Worm (Caenorhabditis elegans) whole organism, L3 larva: ENCODE data around the gene chpf-1.

ENCODE experiments used
- R02D3.7 ChIP-seq: fragments of 150-350 bp; optimal IDR thresholded peaks from 2 replicates; lab custom pipeline; 2014; ENCODE audit warnings: missing biosample characterization, missing genetic modification characterization
- ceh-28 ChIP-seq: fragments of 150-350 bp; optimal IDR thresholded peaks from 2 replicates; lab custom pipeline; 2014; ENCODE audit warnings: missing biosample characterization, missing genetic modification reagents, missing genetic modification characterization
- ceh-82 ChIP-seq: fragments of 150-350 bp; optimal IDR thresholded peaks from 2 replicates; lab custom pipeline; 2014; ENCODE audit warnings: missing biosample characterization, missing genetic modification characterization
- elt-2 ChIP-seq: sonication (generic microtip); optimal IDR thresholded peaks from 2 replicates; lab custom pipeline; 2016; ENCODE audit warnings: missing genetic modification reagents, mild to moderate bottlenecking, missing genetic modification characterization, missing compliant biosample characterization
- nhr-12 ChIP-seq: fragments of 150-350 bp; optimal IDR thresholded peaks from 2 replicates; lab custom pipeline; 2014; ENCODE audit warnings: missing biosample characterization, missing genetic modification characterization
- nhr-28 ChIP-seq: fragments of 150-350 bp; optimal IDR thresholded peaks from 2 replicates; lab custom pipeline; 2014; ENCODE audit warnings: missing biosample characterization, missing genetic modification characterization
- nhr-76 ChIP-seq: fragments of 150-350 bp; sonication (generic microtip); optimal IDR thresholded peaks from 5 replicates; lab custom pipeline; 2014; ENCODE audit warnings: missing biosample characterization, missing genetic modification characterization
- nhr-77 ChIP-seq: fragments of 150-350 bp; optimal IDR thresholded peaks from 2 replicates; lab custom pipeline; 2014; ENCODE audit warnings: missing biosample characterization, missing genetic modification characterization
- unc-39 ChIP-seq: sonication (generic microtip); optimal IDR thresholded peaks from 4 replicates; lab custom pipeline; 2017; ENCODE audit warnings: missing biosample characterization, missing genetic modification characterization
- unc-62 ChIP-seq: fragments of 150-350 bp; sonication (generic microtip); optimal IDR thresholded peaks from 4 replicates; lab custom pipeline; 2014; ENCODE audit warnings: missing biosample characterization, missing genetic modification reagents, missing genetic modification characterization
- zag-1 ChIP-seq: fragments of 150-350 bp; optimal IDR thresholded peaks from 2 replicates; lab custom pipeline; 2014; ENCODE audit warnings: missing biosample characterization, missing genetic modification characterization

DNA sequence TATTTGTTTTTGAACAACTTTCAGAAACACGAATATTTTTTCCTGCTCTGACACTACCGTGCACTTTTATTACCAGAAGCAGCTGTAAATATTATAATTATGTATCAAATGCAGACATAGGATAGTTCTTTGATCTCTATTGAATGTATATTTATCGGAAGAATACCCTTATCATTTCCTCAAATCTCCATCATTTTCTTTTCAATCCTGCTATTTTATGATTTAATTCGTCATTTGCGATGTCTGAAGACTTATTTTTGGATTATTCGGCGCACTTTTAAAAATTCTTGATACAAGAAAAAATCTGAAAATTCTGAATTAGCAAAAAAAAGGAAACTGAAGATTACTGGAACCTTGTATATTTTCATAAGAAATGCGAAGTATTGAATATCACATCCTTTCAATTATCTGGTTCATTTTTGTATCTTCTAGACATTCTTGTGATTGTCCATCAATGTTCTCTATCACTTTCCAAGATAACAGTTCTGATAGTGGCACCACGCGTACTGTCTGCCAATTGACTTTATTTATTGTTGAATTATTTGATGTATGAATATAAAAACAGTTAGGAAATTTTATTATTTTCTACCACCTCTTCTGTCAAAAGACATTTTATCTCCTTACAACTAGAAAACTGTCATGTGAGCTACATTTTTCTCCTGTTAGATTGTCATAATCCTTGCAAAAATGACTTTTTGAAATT lies 40.9 kb upstream of the chpf-1 start:
- TF ChIP-seq nhr-77 (tag; lab: Kevin White, UChicago) (no peak), ceh-28 (tag; lab: Kevin White, UChicago) (no peak), unc-62 (GFP tag; lab: Kevin White, UChicago) (no peak), zag-1 (no peak), nhr-76 (tag; lab: Kevin White, UChicago) (no peak), elt-2 (tag; lab: Kevin White, UChicago) (peak; percentile 68), unc-39 (tag; lab: Kevin White, UChicago) (no peak), nhr-28 (tag; lab: Kevin White, UChicago) (no peak), nhr-12 (tag; lab: Kevin White, UChicago) (no peak), R02D3.7 (tag; lab: Kevin White, UChicago) (no peak), ceh-82 (tag; lab: Kevin White, UChicago) (no peak)
